Fruit fly (Drosophila melanogaster): ENCODE data around the gene Xrcc2.

DNA sequence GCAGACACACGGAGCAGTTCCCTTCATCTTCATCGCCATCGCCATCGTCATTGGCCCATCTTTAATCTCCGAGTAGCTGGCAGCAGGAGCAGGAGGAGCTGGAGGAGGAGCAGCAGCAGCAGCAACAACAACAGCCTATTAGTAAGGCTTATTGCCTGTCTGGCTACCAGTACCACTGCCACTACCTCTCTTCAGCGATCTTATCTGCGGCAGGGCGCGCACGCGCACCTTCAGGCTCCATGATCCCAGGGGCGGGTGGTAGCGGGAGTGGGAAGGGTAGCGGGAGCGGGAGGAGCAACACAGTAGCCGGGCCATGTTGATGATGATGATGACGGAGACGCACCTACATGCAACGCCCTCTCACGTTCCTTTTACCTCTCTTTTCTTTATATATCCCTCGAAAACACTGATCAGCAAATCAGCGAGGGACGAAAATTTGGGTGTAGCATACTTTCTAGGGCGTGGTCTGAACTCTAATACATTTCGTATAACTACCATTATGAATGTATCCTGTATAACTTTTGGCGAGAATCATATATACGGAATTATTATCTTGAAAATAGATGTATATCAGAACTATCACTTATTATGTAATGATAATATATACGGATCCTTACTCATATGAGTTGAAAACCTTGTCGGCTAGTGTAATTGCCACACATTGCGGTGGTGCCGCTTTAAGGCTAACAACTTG lies 37.3 kb downstream of the Xrcc2 start:
- TF ChIP-seq ey (GFP tag; optimal IDR thresholded peaks at IDR 0.05): no peak
- TF ChIP-seq dsf (GFP tag; optimal IDR thresholded peaks at IDR 0.05; ENCODE audit: borderline replicate concordance): no peak
- no peak for TF ChIP-seq Hr78 (GFP tag; optimal IDR thresholded peaks at IDR 0.05)
- peak; percentile 14 for TF ChIP-seq fru (GFP tag; optimal IDR thresholded peaks at IDR 0.05)
- TF ChIP-seq tai (GFP tag; optimal IDR thresholded peaks at IDR 0.05): no peak
- TF ChIP-seq Abd-B (GFP tag; optimal IDR thresholded peaks at IDR 0.05): no peak
- TF ChIP-seq sv (GFP tag; optimal IDR thresholded peaks at IDR 0.05): no peak
- no peak for TF ChIP-seq h (GFP tag; optimal IDR thresholded peaks at IDR 0.05)
- no peak for TF ChIP-seq Dfd (GFP tag; optimal IDR thresholded peaks at IDR 0.05)
- TF ChIP-seq pan (optimal IDR thresholded peaks at IDR 0.05): no peak
- TF ChIP-seq Jra (GFP tag; optimal IDR thresholded peaks at IDR 0.05): no peak
- TF ChIP-seq lola (GFP tag; optimal IDR thresholded peaks at IDR 0.05): no peak
- TF ChIP-seq jim (GFP tag; optimal IDR thresholded peaks at IDR 0.05): no peak
- no peak for TF ChIP-seq Mio (GFP tag; optimal IDR thresholded peaks at IDR 0.05)
